Fruit fly (Drosophila melanogaster) whole organism, wandering third instar larva: ENCODE data around the gene Naxe.

Experiments used
- CrebA ChIP-seq: fragments of 200-800 bp; sonication (Bioruptor generic); optimal IDR thresholded peaks from 2 replicates; lab custom pipeline; 2016; ENCODE audit warnings: missing biosample characterization, mild to moderate bottlenecking, missing genetic modification characterization, borderline replicate concordance
- Dfd ChIP-seq: fragments of >200 bp; optimal IDR thresholded peaks from 2 replicates; lab custom pipeline; 2017; ENCODE audit warnings: missing biosample characterization, missing genetic modification characterization
- Dif ChIP-seq: fragments of 200-275, 200-300 bp; sonication (Bioruptor generic); optimal IDR thresholded peaks from 2 replicates; lab custom pipeline; 2018; ENCODE audit warnings: missing biosample characterization, missing genetic modification characterization; ENCODE audit not compliant: partially characterized antibody
- HLH106 ChIP-seq: fragments of 200-800 bp; optimal IDR thresholded peaks from 3 replicates; lab custom pipeline; 2019; ENCODE audit warnings: missing biosample characterization, mild to moderate bottlenecking, missing genetic modification characterization, moderate library complexity
- Hnf4 ChIP-seq: fragments of 200-800 bp; sonication (Bioruptor generic); optimal IDR thresholded peaks from 2 replicates; lab custom pipeline; 2016; ENCODE audit warnings: missing biosample characterization, mild to moderate bottlenecking, missing genetic modification characterization
- Hr78 ChIP-seq: fragments of >200 bp; optimal IDR thresholded peaks from 2 replicates; lab custom pipeline; 2017; ENCODE audit warnings: missing biosample characterization, missing genetic modification characterization
- Myc ChIP-seq: fragments of >200 bp; optimal IDR thresholded peaks from 2 replicates; lab custom pipeline; 2017
- N ChIP-seq: fragments of >200 bp; optimal IDR thresholded peaks from 2 replicates; lab custom pipeline; 2018; ENCODE audit warnings: missing biosample characterization, missing external identifiers, missing genetic modification characterization
- OdsH ChIP-seq: fragments of 200-800 bp; sonication (Bioruptor generic); optimal IDR thresholded peaks from 2 replicates; lab custom pipeline; 2016; ENCODE audit warnings: missing biosample characterization, mild to moderate bottlenecking, missing genetic modification characterization
- Sp1 ChIP-seq: fragments of 200-800 bp; sonication (Bioruptor generic); optimal IDR thresholded peaks from 3 replicates; lab custom pipeline; 2019; ENCODE audit warnings: missing biosample characterization, mild to moderate bottlenecking, missing genetic modification characterization, moderate library complexity
- Vsx2 ChIP-seq: fragments of 200-300, 225-300 bp; sonication (Bioruptor generic); optimal IDR thresholded peaks from 2 replicates; lab custom pipeline; 2018; ENCODE audit warnings: missing biosample characterization, missing genetic modification characterization; ENCODE audit not compliant: partially characterized antibody
- brk ChIP-seq: fragments of 200-800 bp; sonication (Bioruptor generic); optimal IDR thresholded peaks from 2 replicates; lab custom pipeline; 2016; ENCODE audit warnings: missing biosample characterization, mild to moderate bottlenecking, missing genetic modification characterization
- dmrt93B ChIP-seq: fragments of 200-800 bp; sonication (Bioruptor generic); optimal IDR thresholded peaks from 2 replicates; lab custom pipeline; 2018; ENCODE audit warnings: missing biosample characterization, mild to moderate bottlenecking, missing genetic modification characterization
- dsf ChIP-seq: sonication (Bioruptor generic); optimal IDR thresholded peaks from 2 replicates; lab custom pipeline; 2016; ENCODE audit warnings: missing biosample characterization, missing genetic modification characterization, borderline replicate concordance
- ey ChIP-seq: fragments of 200-800 bp; sonication (Bioruptor generic); optimal IDR thresholded peaks from 2 replicates; lab custom pipeline; 2016; ENCODE audit warnings: missing biosample characterization, missing genetic modification characterization
- fru ChIP-seq: fragments of 200-800 bp; sonication (Bioruptor generic); optimal IDR thresholded peaks from 3 replicates; lab custom pipeline; 2016; ENCODE audit warnings: missing biosample characterization, mild to moderate bottlenecking, missing genetic modification characterization
- jim ChIP-seq: fragments of 175-275, 200-325 bp; sonication (Bioruptor generic); optimal IDR thresholded peaks from 2 replicates; lab custom pipeline; 2016; ENCODE audit warnings: missing biosample characterization, mild to moderate bottlenecking, missing genetic modification characterization
- lola ChIP-seq: fragments of >200 bp; optimal IDR thresholded peaks from 2 replicates; lab custom pipeline; 2017; ENCODE audit warnings: missing biosample characterization, missing genetic modification characterization
- psq ChIP-seq: fragments of 200-800 bp; sonication (Bioruptor generic); optimal IDR thresholded peaks from 3 replicates; lab custom pipeline; 2017; ENCODE audit warnings: missing biosample characterization, mild to moderate bottlenecking, missing genetic modification characterization, moderate library complexity
- rgr ChIP-seq: fragments of 200-800 bp; sonication (Bioruptor generic); optimal IDR thresholded peaks from 3 replicates; lab custom pipeline; 2016; ENCODE audit warnings: missing biosample characterization, mild to moderate bottlenecking, missing genetic modification characterization
- sage ChIP-seq: fragments of 200-800 bp; sonication (Bioruptor generic); optimal IDR thresholded peaks from 2 replicates; lab custom pipeline; 2016; ENCODE audit warnings: missing biosample characterization, mild to moderate bottlenecking, missing genetic modification characterization
- tai ChIP-seq: sonication (Bioruptor generic); optimal IDR thresholded peaks from 2 replicates; lab custom pipeline; 2016; ENCODE audit warnings: missing biosample characterization, missing genetic modification characterization
- usp ChIP-seq: fragments of >200 bp; optimal IDR thresholded peaks from 2 replicates; lab custom pipeline; 2017; ENCODE audit warnings: missing biosample characterization, missing genetic modification characterization
- woc ChIP-seq: sonication (Bioruptor generic); optimal IDR thresholded peaks from 2 replicates; lab custom pipeline; 2016; ENCODE audit warnings: missing biosample characterization, mild to moderate bottlenecking, missing genetic modification characterization

Naxe gene

dm6 chrX:10088023-10088913 lies 2.3 kb upstream of the Naxe start (continued):
- TF ChIP-seq dsf (GFP tag; lab: Kevin White, UChicago): no peak

- TF ChIP-seq tai (no peak), dmrt93B (GFP tag; lab: Kevin White, UChicago) (no peak), Vsx2 (GFP tag; lab: Kevin White, UChicago) (no peak), HLH106 (tag; lab: Kevin White, UChicago) (no peak), fru (GFP tag; lab: Kevin White, UChicago) (no peak), Myc (lab: Kevin White, UChicago) (no peak), usp (GFP tag; lab: Kevin White, UChicago) (no peak), brk (GFP tag; lab: Kevin White, UChicago) (no peak), Hr78 (GFP tag; lab: Kevin White, UChicago) (no peak), jim (GFP tag; lab: Kevin White, UChicago) (no peak), N (GFP tag; lab: Kevin White, UChicago) (no peak), sage (GFP tag; lab: Kevin White, UChicago) (no peak), ey (GFP tag; lab: Kevin White, UChicago) (no peak), Dfd (GFP tag; lab: Kevin White, UChicago) (no peak), OdsH (GFP tag; lab: Kevin White, UChicago) (no peak), psq (GFP tag; lab: Kevin White, UChicago) (no peak), CrebA (GFP tag; lab: Kevin White, UChicago) (no peak)
Observed at dm6 chrX:10082950-10083253, 3.1 kb downstream of the Naxe start, which contains the start of gene CG2972. Gene CG2972, plus strand, starts transcription at chrX:10083154.

- TF ChIP-seq OdsH (GFP tag; lab: Kevin White, UChicago) (no peak), woc (GFP tag; lab: Kevin White, UChicago) (no peak), lola (no peak), rgr (no peak), Vsx2 (GFP tag; lab: Kevin White, UChicago) (no peak), CrebA (GFP tag; lab: Kevin White, UChicago) (no peak)
Observed at dm6 chrX:10082185-10082949, 3.6 kb downstream of the Naxe start, which contains the start of gene ZAP3. Gene ZAP3, minus strand, starts transcription at chrX:10082492.

- TF ChIP-seq Hnf4 (no peak), ey (GFP tag; lab: Kevin White, UChicago) (no peak), rgr (no peak)
- TF ChIP-seq, all 38 proteins: peak for 0
Observed at dm6 chrX:10071516-10071915, 14.5 kb downstream of the Naxe start.

- no peak for TF ChIP-seq dmrt93B (GFP tag; lab: Kevin White, UChicago)
- TF ChIP-seq OdsH (GFP tag; lab: Kevin White, UChicago): no peak
- TF ChIP-seq HLH106 (tag; lab: Kevin White, UChicago): no peak
- TF ChIP-seq Dfd (GFP tag; lab: Kevin White, UChicago): no peak
- no peak for TF ChIP-seq lola
- TF ChIP-seq Vsx2 (GFP tag; lab: Kevin White, UChicago): no peak
- TF ChIP-seq dsf (GFP tag; lab: Kevin White, UChicago): no peak
- TF ChIP-seq fru (GFP tag; lab: Kevin White, UChicago): no peak
- no peak for TF ChIP-seq Hr78 (GFP tag; lab: Kevin White, UChicago)
- TF ChIP-seq Dif (GFP tag; lab: Kevin White, UChicago): no peak
- no peak for TF ChIP-seq CrebA (GFP tag; lab: Kevin White, UChicago)
- TF ChIP-seq usp (GFP tag; lab: Kevin White, UChicago): no peak
- TF ChIP-seq psq (GFP tag; lab: Kevin White, UChicago): no peak
- TF ChIP-seq Sp1: no peak
Observed at dm6 chrX:10070325-10070931, 15.5 kb downstream of the Naxe start, which contains the start of gene CG15312. Gene CG15312, minus strand, starts transcription at chrX:10070868.
